Worm (Caenorhabditis elegans): Measurements from ENCODE around the gene orai-1.
A peak's percentile ranks its signal among the peaks of the same experiment; 100 is the strongest.

Gene orai-1

DNA sequence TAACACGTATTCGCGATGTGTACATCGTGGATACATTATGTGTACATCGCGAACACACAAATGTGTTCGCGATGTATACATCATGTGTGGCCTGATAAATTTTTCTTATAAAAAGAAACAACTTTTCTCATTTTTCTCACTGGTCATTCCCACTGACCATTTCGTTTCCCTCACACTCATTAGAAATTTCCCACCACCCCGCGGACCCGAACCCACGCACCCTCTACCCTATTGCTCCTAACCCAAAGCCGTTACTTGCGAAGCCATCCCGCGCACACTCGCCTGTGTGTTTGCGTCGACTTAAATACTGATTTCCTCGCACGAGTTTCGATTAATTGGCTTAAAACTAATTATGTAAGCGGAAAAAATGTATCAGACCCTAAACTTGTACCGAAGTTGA is 52.3 kb downstream of the orai-1 start:
- TF ChIP-seq ref-1 (GFP tag; conservative IDR thresholded peaks at IDR 0.05): peak; percentile 38; the same call in 1 of the 2 replicates
- peak; percentile 68; the same call in 1 of the 2 replicates for TF ChIP-seq tab-1 (GFP tag; IDR thresholded peaks at IDR 0.05)
- TF ChIP-seq cog-1 (tag; optimal IDR thresholded peaks at IDR 0.05): no peak
- TF ChIP-seq flt-1 (GFP tag; IDR thresholded peaks at IDR 0.05): no peak
